Worm (Caenorhabditis elegans) whole organism, L3 larva: ENCODE data around the gene Y48G9A.11.

Source experiments
- R02D3.7 ChIP-seq: fragments of 150-350 bp; optimal IDR thresholded peaks from 2 replicates; lab custom pipeline; 2014; ENCODE audit warnings: missing biosample characterization, missing genetic modification characterization
- ZK546.5 ChIP-seq: sonication (generic microtip); optimal IDR thresholded peaks from 2 replicates; lab custom pipeline; 2017; ENCODE audit warnings: missing biosample characterization, missing genetic modification characterization
- aly-2 ChIP-seq: fragments of 150-350 bp; optimal IDR thresholded peaks from 2 replicates; lab custom pipeline; 2014; ENCODE audit warnings: missing biosample characterization, missing genetic modification characterization
- ama-1 ChIP-seq: fragments of 150-350 bp; optimal IDR thresholded peaks from 2 replicates; lab custom pipeline; 2018
- ceh-16 ChIP-seq: sonication (generic microtip); optimal IDR thresholded peaks from 2 replicates; lab custom pipeline; 2017; ENCODE audit warnings: missing biosample characterization, missing genetic modification characterization
- ceh-28 ChIP-seq: fragments of 150-350 bp; optimal IDR thresholded peaks from 2 replicates; lab custom pipeline; 2014; ENCODE audit warnings: missing biosample characterization, missing genetic modification reagents, missing genetic modification characterization
- ceh-82 ChIP-seq: fragments of 150-350 bp; optimal IDR thresholded peaks from 2 replicates; lab custom pipeline; 2014; ENCODE audit warnings: missing biosample characterization, missing genetic modification characterization
- ceh-9 ChIP-seq: sonication (generic microtip); optimal IDR thresholded peaks from 2 replicates; lab custom pipeline; 2018; ENCODE audit warnings: missing biosample characterization, missing genetic modification characterization
- daf-12 ChIP-seq: fragments of 150-350 bp; optimal IDR thresholded peaks from 2 replicates; lab custom pipeline; 2014; ENCODE audit warnings: missing biosample characterization, missing genetic modification reagents, missing genetic modification characterization
- egl-27 ChIP-seq: sonication (generic microtip); optimal IDR thresholded peaks from 4 replicates; lab custom pipeline; 2017; ENCODE audit warnings: missing biosample characterization, missing genetic modification reagents, missing genetic modification characterization
- egl-5 ChIP-seq: fragments of 150-350 bp; optimal IDR thresholded peaks from 2 replicates; lab custom pipeline; 2017; ENCODE audit warnings: missing biosample characterization, missing genetic modification reagents, missing genetic modification characterization, inconsistent platforms
- elt-1 ChIP-seq: fragments of 150-350 bp; optimal IDR thresholded peaks from 2 replicates; lab custom pipeline; 2014; ENCODE audit warnings: missing biosample characterization, missing genetic modification characterization
- elt-2 ChIP-seq: sonication (generic microtip); optimal IDR thresholded peaks from 2 replicates; lab custom pipeline; 2016; ENCODE audit warnings: missing genetic modification reagents, mild to moderate bottlenecking, missing genetic modification characterization, missing compliant biosample characterization
- elt-3 ChIP-seq, 3 experiments: fragments of 150-350 bp in 1 of 3; sonication (generic microtip) in 2 of 3; optimal IDR thresholded peaks; 2 replicates in 2 of 3; 4 replicates in 1 of 3; lab custom pipeline; 2014 to 2017; ENCODE audit warnings: missing biosample characterization in 3 of 3, missing genetic modification characterization in 3 of 3
- eor-1 ChIP-seq, 2 experiments: fragments of 150-350 bp; optimal IDR thresholded peaks; 2 replicates each; lab custom pipeline; 2014 to 2018; ENCODE audit warnings: missing biosample characterization in 2 of 2, missing genetic modification characterization in 2 of 2
- fkh-10 ChIP-seq: sonication (generic microtip); optimal IDR thresholded peaks from 2 replicates; lab custom pipeline; 2017; ENCODE audit warnings: missing biosample characterization, missing genetic modification reagents, missing genetic modification characterization
- fkh-2 ChIP-seq: fragments of 150-350 bp; optimal IDR thresholded peaks from 2 replicates; lab custom pipeline; 2014; ENCODE audit warnings: missing biosample characterization, missing genetic modification reagents, missing genetic modification characterization
- fos-1 ChIP-seq: fragments of 150-350 bp; optimal IDR thresholded peaks from 2 replicates; lab custom pipeline; 2014; ENCODE audit warnings: missing biosample characterization, missing genetic modification characterization
- hmg-11 ChIP-seq: sonication (generic microtip); optimal IDR thresholded peaks from 2 replicates; lab custom pipeline; 2016; ENCODE audit warnings: missing genetic modification characterization, missing compliant biosample characterization
- jun-1 ChIP-seq: fragments of 150-350 bp; optimal IDR thresholded peaks from 2 replicates; lab custom pipeline; 2014; ENCODE audit warnings: missing biosample characterization, missing genetic modification reagents, missing genetic modification characterization
- lin-15B ChIP-seq: fragments of 150-350 bp; optimal IDR thresholded peaks from 2 replicates; lab custom pipeline; 2014; ENCODE audit warnings: missing biosample characterization, missing genetic modification characterization
- lin-39 ChIP-seq: fragments of 150-350 bp; optimal IDR thresholded peaks from 2 replicates; lab custom pipeline; 2018; ENCODE audit warnings: missing biosample characterization, missing genetic modification reagents, missing genetic modification characterization
- lsy-12 ChIP-seq: sonication (generic microtip); optimal IDR thresholded peaks from 2 replicates; lab custom pipeline; 2016; ENCODE audit warnings: mild to moderate bottlenecking, missing genetic modification characterization, missing compliant biosample characterization
- mdl-1 ChIP-seq: fragments of 150-350 bp; optimal IDR thresholded peaks from 2 replicates; lab custom pipeline; 2014; ENCODE audit warnings: missing biosample characterization, missing genetic modification characterization
- mml-1 ChIP-seq: fragments of 150-350 bp; sonication (generic microtip); optimal IDR thresholded peaks from 3 replicates; lab custom pipeline; 2014; ENCODE audit warnings: missing biosample characterization, missing genetic modification characterization
- nfya-1 ChIP-seq: sonication (generic microtip); optimal IDR thresholded peaks from 2 replicates; lab custom pipeline; 2017; ENCODE audit warnings: missing genetic modification characterization, mild to moderate bottlenecking, missing compliant biosample characterization, antibody characterized with exemption, moderate library complexity; ENCODE audit not compliant: insufficient read depth
- nhr-11 ChIP-seq: fragments of 150-350 bp; optimal IDR thresholded peaks from 2 replicates; lab custom pipeline; 2014; ENCODE audit warnings: missing biosample characterization, missing genetic modification characterization
- nhr-12 ChIP-seq: fragments of 150-350 bp; optimal IDR thresholded peaks from 2 replicates; lab custom pipeline; 2014; ENCODE audit warnings: missing biosample characterization, missing genetic modification characterization
- nhr-23 ChIP-seq: fragments of 150-350 bp; optimal IDR thresholded peaks from 2 replicates; lab custom pipeline; 2014; ENCODE audit warnings: missing biosample characterization, missing genetic modification reagents, missing genetic modification characterization
- nhr-237 ChIP-seq: fragments of 150-350 bp; optimal IDR thresholded peaks from 2 replicates; lab custom pipeline; 2014; ENCODE audit warnings: missing biosample characterization, missing genetic modification characterization
- nhr-25 ChIP-seq: sonication (generic microtip); optimal IDR thresholded peaks from 2 replicates; lab custom pipeline; 2017; ENCODE audit warnings: missing biosample characterization, missing genetic modification characterization
- nhr-28 ChIP-seq: fragments of 150-350 bp; optimal IDR thresholded peaks from 2 replicates; lab custom pipeline; 2014; ENCODE audit warnings: missing biosample characterization, missing genetic modification characterization
- nhr-77 ChIP-seq: fragments of 150-350 bp; optimal IDR thresholded peaks from 2 replicates; lab custom pipeline; 2014; ENCODE audit warnings: missing biosample characterization, missing genetic modification characterization
- pha-4 ChIP-seq: fragments of 150-350 bp; optimal IDR thresholded peaks from 2 replicates; lab custom pipeline; 2014; ENCODE audit warnings: missing biosample characterization, missing genetic modification reagents, missing genetic modification characterization
- pqm-1 ChIP-seq: fragments of 150-350 bp; optimal IDR thresholded peaks from 2 replicates; lab custom pipeline; 2017; ENCODE audit warnings: missing biosample characterization, missing genetic modification characterization, inconsistent platforms
- sea-2 ChIP-seq: fragments of 150-350 bp; sonication (generic microtip); optimal IDR thresholded peaks from 4 replicates; lab custom pipeline; 2014; ENCODE audit warnings: missing biosample characterization, missing genetic modification reagents, missing genetic modification characterization
- skn-1 ChIP-seq: fragments of 150-350 bp; optimal IDR thresholded peaks from 2 replicates; lab custom pipeline; 2014; ENCODE audit warnings: missing biosample characterization, missing genetic modification characterization
- tbx-2 ChIP-seq: sonication (generic microtip); optimal IDR thresholded peaks from 2 replicates; lab custom pipeline; 2016; ENCODE audit warnings: mild to moderate bottlenecking, missing genetic modification characterization, missing compliant biosample characterization
- unc-39 ChIP-seq: sonication (generic microtip); optimal IDR thresholded peaks from 4 replicates; lab custom pipeline; 2017; ENCODE audit warnings: missing biosample characterization, missing genetic modification characterization
- unc-62 ChIP-seq: fragments of 150-350 bp; sonication (generic microtip); optimal IDR thresholded peaks from 4 replicates; lab custom pipeline; 2014; ENCODE audit warnings: missing biosample characterization, missing genetic modification reagents, missing genetic modification characterization
- zag-1 ChIP-seq: fragments of 150-350 bp; optimal IDR thresholded peaks from 2 replicates; lab custom pipeline; 2014; ENCODE audit warnings: missing biosample characterization, missing genetic modification characterization
- ztf-11 ChIP-seq: fragments of 150-350 bp; optimal IDR thresholded peaks from 2 replicates; lab custom pipeline; 2014; ENCODE audit warnings: missing biosample characterization, missing genetic modification characterization
- ztf-4 ChIP-seq: fragments of 150-350 bp; optimal IDR thresholded peaks from 2 replicates; lab custom pipeline; 2014; ENCODE audit warnings: missing biosample characterization, missing genetic modification characterization

Gene Y48G9A.11

ce11 chrIII:2099808-2100366 is 16.8 kb downstream of the Y48G9A.11 start:
- TF ChIP-seq pha-4: peak; percentile 51
- no peak for TF ChIP-seq eor-1 (tag; optimal IDR thresholded peaks at IDR 0.05; lab: Kevin White, UChicago)
- peak; percentile 90 for TF ChIP-seq elt-2
- TF ChIP-seq ztf-11 (tag; lab: Kevin White, UChicago): no peak
- TF ChIP-seq nhr-11 (tag; lab: Kevin White, UChicago): no peak
- TF ChIP-seq pqm-1 (tag; lab: Kevin White, UChicago): peak; percentile 82
- TF ChIP-seq, all 47 proteins: peak for 3

- no peak for TF ChIP-seq lin-39 (tag; lab: Kevin White, UChicago)
- TF ChIP-seq ceh-28 (tag; lab: Kevin White, UChicago): peak; percentile 85
- no peak for TF ChIP-seq nhr-25 (tag; lab: Kevin White, UChicago)
Observed at ce11 chrIII:2098185-2098584, 18.5 kb downstream of the Y48G9A.11 start.

ce11 chrIII:2092409-2092808 is 24.3 kb downstream of the Y48G9A.11 start, which contains the start of gene Y48G9A.9:
Gene Y48G9A.9 (plus strand): TSS chrIII:2092709.
- TF ChIP-seq skn-1 (no peak), sea-2 (no peak), mdl-1 (tag; lab: Kevin White, UChicago) (no peak), lsy-12 (tag; lab: Kevin White, UChicago) (no peak), fos-1 (tag; lab: Kevin White, UChicago) (no peak), ceh-9 (tag; lab: Kevin White, UChicago) (no peak)

ce11 chrIII:2091367-2091766 is 25.3 kb downstream of the Y48G9A.11 start:
- TF ChIP-seq elt-2: peak; percentile 66
- TF ChIP-seq pqm-1 (tag; lab: Kevin White, UChicago): peak; percentile 48
- TF ChIP-seq nhr-23 (tag; lab: Kevin White, UChicago): no peak

ce11 chrIII:2090695-2091094 is 26.0 kb downstream of the Y48G9A.11 start:
- TF ChIP-seq ztf-11 (tag; lab: Kevin White, UChicago) (no peak), ceh-28 (tag; lab: Kevin White, UChicago) (peak; percentile 7), nhr-237 (tag; lab: Kevin White, UChicago) (no peak), ama-1 (lab: Kevin White, UChicago) (no peak), lin-39 (tag; lab: Kevin White, UChicago) (no peak), nhr-25 (tag; lab: Kevin White, UChicago) (peak; percentile 32), R02D3.7 (no peak), egl-27 (tag; lab: Kevin White, UChicago) (no peak), ceh-9 (tag; lab: Kevin White, UChicago) (no peak), sea-2 (no peak), elt-3 (tag; optimal IDR thresholded peaks at IDR 0.05; lab: Kevin White, UChicago) (no peak), pqm-1 (tag; lab: Kevin White, UChicago) (peak; percentile 31), nhr-11 (tag; lab: Kevin White, UChicago) (no peak), fkh-10 (GFP tag; lab: Kevin White, UChicago) (no peak), elt-2 (peak; percentile 55), eor-1 (tag; optimal IDR thresholded peaks at IDR 0.05; lab: Kevin White, UChicago) (no peak), skn-1 (peak; percentile 12), ceh-16 (tag; lab: Kevin White, UChicago) (no peak), jun-1 (tag; lab: Kevin White, UChicago) (peak; percentile 78), ZK546.5 (no peak), egl-5 (tag; lab: Kevin White, UChicago) (no peak), lin-15B (tag; lab: Kevin White, UChicago) (no peak), unc-39 (tag; lab: Kevin White, UChicago) (no peak), mml-1 (tag; lab: Kevin White, UChicago) (no peak), elt-1 (no peak), nhr-28 (tag; lab: Kevin White, UChicago) (no peak), pha-4 (peak; percentile 98), hmg-11 (peak; percentile 47), ztf-4 (tag; lab: Kevin White, UChicago) (no peak), ceh-82 (tag; lab: Kevin White, UChicago) (no peak), unc-62 (GFP tag; lab: Kevin White, UChicago) (no peak), nhr-77 (tag; lab: Kevin White, UChicago) (no peak), aly-2 (tag; lab: Kevin White, UChicago) (no peak), fkh-2 (no peak), zag-1 (tag; lab: Kevin White, UChicago) (no peak), nhr-23 (tag; lab: Kevin White, UChicago) (peak; percentile 66), nfya-1 (tag; lab: Kevin White, UChicago) (peak; percentile 30), daf-12 (no peak), tbx-2 (no peak), lsy-12 (tag; lab: Kevin White, UChicago) (no peak), mdl-1 (tag; lab: Kevin White, UChicago) (no peak), nhr-12 (tag; lab: Kevin White, UChicago) (no peak), fos-1 (tag; lab: Kevin White, UChicago) (no peak)
